Worm (Caenorhabditis elegans): Measurements from ENCODE around the gene K06H6.5.

DNA sequence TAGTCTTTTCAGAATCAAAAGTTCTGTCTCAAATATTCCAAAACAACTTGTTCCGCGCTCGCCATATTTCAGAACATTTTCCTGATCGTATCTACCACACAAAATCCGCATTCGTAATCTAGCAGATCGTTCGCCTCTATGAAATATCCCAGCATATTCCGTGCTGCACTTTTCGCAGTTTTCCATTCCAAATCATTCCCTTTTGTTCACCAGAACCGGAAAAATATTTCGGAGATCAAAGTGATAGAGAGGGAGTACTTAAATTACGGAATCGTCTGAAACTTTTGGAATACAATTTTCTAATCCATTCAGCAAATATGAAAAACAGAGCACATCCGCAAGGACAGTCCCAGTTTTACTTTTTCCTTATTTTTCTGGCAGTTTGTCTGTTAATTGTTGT lies 11.6 kb downstream of the K06H6.5 start, which contains the start of gene K06H6.1:
- TF ChIP-seq nhr-6 (tag; optimal IDR thresholded peaks at IDR 0.05) (no peak), lin-39 (tag; optimal IDR thresholded peaks at IDR 0.05) (no peak), nhr-10 (tag; optimal IDR thresholded peaks at IDR 0.05) (no peak), elt-1 (tag; optimal IDR thresholded peaks at IDR 0.05) (no peak), nhr-12 (tag; optimal IDR thresholded peaks at IDR 0.05) (no peak), zag-1 (tag; optimal IDR thresholded peaks at IDR 0.05) (no peak), lin-13 (GFP tag; optimal IDR thresholded peaks at IDR 0.05) (no peak), fos-1 (tag; optimal IDR thresholded peaks at IDR 0.05) (no peak)
